Fruit fly (Drosophila melanogaster) whole organism, embryonic: ENCODE measurements around the gene CG16852.

ENCODE experiments used
- Ada2b ChIP-seq: fragments of 200-800 bp; sonication (Bioruptor generic); IDR thresholded peaks from 2 replicates; pipeline ENCODE4 v1.3.6; 2022; ENCODE audit warnings: missing biosample characterization, missing genetic modification characterization
- Atf-2 ChIP-seq: fragments of 200-800 bp; sonication (Bioruptor generic); optimal IDR thresholded peaks from 2 replicates; lab custom pipeline; 2016; ENCODE audit warnings: missing biosample characterization, missing genetic modification characterization
- Bteb2 ChIP-seq: fragments of 200-800 bp; sonication (Bioruptor generic); optimal IDR thresholded peaks from 2 replicates; lab custom pipeline; 2016; ENCODE audit warnings: missing biosample characterization, missing genetic modification characterization
- CG10565 ChIP-seq: fragments of 200-800 bp; sonication (Bioruptor generic); optimal IDR thresholded peaks from 3 replicates; lab custom pipeline; 2016; ENCODE audit warnings: missing biosample characterization, mild to moderate bottlenecking, missing genetic modification characterization
- CG15269 ChIP-seq: fragments of 200-800 bp; sonication (Bioruptor generic); optimal IDR thresholded peaks from 2 replicates; lab custom pipeline; 2018; ENCODE audit warnings: missing biosample characterization, mild to moderate bottlenecking, missing genetic modification characterization, moderate library complexity
- CG16815 ChIP-seq: fragments of 200-800 bp; sonication (Bioruptor generic); optimal IDR thresholded peaks from 3 replicates; lab custom pipeline; 2017; ENCODE audit warnings: missing biosample characterization, mild to moderate bottlenecking, missing genetic modification characterization
- CG17568 ChIP-seq: fragments of 200-800 bp; sonication (Bioruptor generic); optimal IDR thresholded peaks from 2 replicates; lab custom pipeline; 2018; ENCODE audit warnings: missing biosample characterization, mild to moderate bottlenecking, missing genetic modification characterization, moderate library complexity
- CG17612 ChIP-seq: fragments of 200-800 bp; sonication (Bioruptor generic); IDR thresholded peaks from 2 replicates; pipeline ENCODE4 v1.3.6; 2022; ENCODE audit warnings: missing biosample characterization, missing genetic modification characterization
- CG18599 ChIP-seq: fragments of 200-800 bp; sonication (Bioruptor generic); optimal IDR thresholded peaks from 3 replicates; lab custom pipeline; 2017; ENCODE audit warnings: missing biosample characterization, missing genetic modification characterization, mild to moderate bottlenecking, moderate library complexity, missing genetic modification reagents
- CG2678 ChIP-seq: fragments of 200-800 bp; sonication (Bioruptor generic); optimal IDR thresholded peaks from 3 replicates; lab custom pipeline; 2019; ENCODE audit warnings: missing biosample characterization, mild to moderate bottlenecking, missing genetic modification characterization, moderate library complexity
- CG31365 ChIP-seq: fragments of 200-800 bp; sonication (Bioruptor generic); optimal IDR thresholded peaks from 2 replicates; lab custom pipeline; 2018; ENCODE audit warnings: missing biosample characterization, mild to moderate bottlenecking, missing genetic modification characterization
- CG31388 ChIP-seq: fragments of 200-800 bp; sonication (Bioruptor generic); optimal IDR thresholded peaks from 2 replicates; lab custom pipeline; 2016; ENCODE audit warnings: missing biosample characterization, missing genetic modification characterization
- CG32532 ChIP-seq: fragments of 200-800 bp; sonication (Bioruptor generic); IDR thresholded peaks from 2 replicates; pipeline ENCODE4 v1.3.6; 2022; ENCODE audit warnings: missing biosample characterization, missing genetic modification characterization
- CG4707 ChIP-seq: fragments of 200-800 bp; sonication (Bioruptor generic); optimal IDR thresholded peaks from 2 replicates; lab custom pipeline; 2018; ENCODE audit warnings: missing biosample characterization, mild to moderate bottlenecking, missing genetic modification characterization, moderate library complexity
- CG6791 ChIP-seq: fragments of 200-800 bp; sonication (Bioruptor generic); IDR thresholded peaks from 3 replicates; pipeline ENCODE4 v1.3.6; 2022; ENCODE audit warnings: missing biosample characterization, missing genetic modification characterization; ENCODE audit not compliant: partially characterized antibody
- CG8359 ChIP-seq: fragments of 200-800 bp; sonication (Bioruptor generic); optimal IDR thresholded peaks from 2 replicates; lab custom pipeline; 2017; ENCODE audit warnings: missing biosample characterization, mild to moderate bottlenecking, missing genetic modification characterization, borderline replicate concordance
- CG9817 ChIP-seq: fragments of 200-800 bp; sonication (Bioruptor generic); optimal IDR thresholded peaks from 2 replicates; lab custom pipeline; 2018; ENCODE audit warnings: missing biosample characterization, mild to moderate bottlenecking, missing genetic modification characterization, moderate library complexity
- CG9876 ChIP-seq: fragments of 200-800 bp; sonication (Bioruptor generic); optimal IDR thresholded peaks from 2 replicates; lab custom pipeline; 2016; ENCODE audit warnings: missing biosample characterization, missing genetic modification characterization
- Chrac-16 ChIP-seq: fragments of 200-800 bp; sonication (Bioruptor generic); optimal IDR thresholded peaks from 3 replicates; lab custom pipeline; 2016; ENCODE audit warnings: missing biosample characterization, missing genetic modification characterization
- CkIIα-i1 ChIP-seq: fragments of 200-800 bp; sonication (Bioruptor generic); IDR thresholded peaks from 2 replicates; pipeline ENCODE4 v1.3.6; 2022; ENCODE audit warnings: missing biosample characterization, missing genetic modification characterization
- Hmx ChIP-seq: fragments of 200-800 bp; sonication (Bioruptor generic); optimal IDR thresholded peaks from 2 replicates; lab custom pipeline; 2016; ENCODE audit warnings: missing biosample characterization, missing genetic modification characterization
- MESR4 ChIP-seq: fragments of 200-800 bp; sonication (Bioruptor generic); optimal IDR thresholded peaks from 2 replicates; lab custom pipeline; 2018; ENCODE audit warnings: missing biosample characterization, mild to moderate bottlenecking, missing genetic modification characterization, moderate library complexity
- NC2α ChIP-seq: fragments of 200-800 bp; sonication (Bioruptor generic); optimal IDR thresholded peaks from 2 replicates; lab custom pipeline; 2016; ENCODE audit warnings: missing biosample characterization, missing genetic modification characterization
- NFAT ChIP-seq: fragments of 200-800 bp; sonication (Bioruptor generic); IDR thresholded peaks from 2 replicates; pipeline ENCODE4 v1.3.6; 2022; ENCODE audit warnings: missing biosample characterization, missing genetic modification characterization
- Poxn ChIP-seq: fragments of 200-800 bp; sonication (Bioruptor generic); IDR thresholded peaks from 2 replicates; pipeline ENCODE4 v1.3.6; 2022; ENCODE audit warnings: missing biosample characterization, missing genetic modification characterization
- abd-A ChIP-seq: fragments of 200-800 bp; sonication (Bioruptor generic); optimal IDR thresholded peaks from 3 replicates; lab custom pipeline; 2019; ENCODE audit warnings: missing biosample characterization, mild to moderate bottlenecking, missing genetic modification characterization, moderate library complexity
- ase ChIP-seq: fragments of 200-800 bp; sonication (Bioruptor generic); IDR thresholded peaks from 3 replicates; pipeline ENCODE4 v1.3.6; 2022; ENCODE audit warnings: missing biosample characterization, missing genetic modification characterization
- dmrt11E ChIP-seq: fragments of 200-800 bp; sonication (Bioruptor generic); optimal IDR thresholded peaks from 3 replicates; lab custom pipeline; 2018; ENCODE audit warnings: missing biosample characterization, mild to moderate bottlenecking, missing genetic modification characterization, moderate library complexity
- dmrt99B ChIP-seq: fragments of 200-800 bp; sonication (Bioruptor generic); optimal IDR thresholded peaks from 2 replicates; lab custom pipeline; 2018; ENCODE audit warnings: missing biosample characterization, mild to moderate bottlenecking, missing genetic modification characterization, moderate library complexity
- emc ChIP-seq: fragments of 200-800 bp; sonication (Bioruptor generic); optimal IDR thresholded peaks from 2 replicates; lab custom pipeline; 2016; ENCODE audit warnings: missing biosample characterization, missing genetic modification characterization
- en ChIP-seq: fragments of 200-800 bp; sonication (Bioruptor generic); optimal IDR thresholded peaks from 2 replicates; lab custom pipeline; 2016; ENCODE audit warnings: missing biosample characterization, missing genetic modification characterization
- grn ChIP-seq: fragments of 200-800 bp; sonication (Bioruptor generic); optimal IDR thresholded peaks from 3 replicates; lab custom pipeline; 2017; ENCODE audit warnings: missing biosample characterization, missing genetic modification characterization
- inv ChIP-seq: fragments of 200-800 bp; sonication (Bioruptor generic); IDR thresholded peaks from 2 replicates; pipeline ENCODE4 v1.3.6; 2022; ENCODE audit warnings: missing biosample characterization, missing genetic modification characterization; ENCODE audit not compliant: partially characterized antibody
- kay ChIP-seq: fragments of 200-800 bp; sonication (Bioruptor generic); optimal IDR thresholded peaks from 2 replicates; lab custom pipeline; 2016; ENCODE audit warnings: missing biosample characterization, missing genetic modification characterization
- lbe ChIP-seq: fragments of 200-800 bp; sonication (Bioruptor generic); optimal IDR thresholded peaks from 2 replicates; lab custom pipeline; 2016; ENCODE audit warnings: missing biosample characterization, mild to moderate bottlenecking, missing genetic modification characterization
- mam ChIP-seq: fragments of 200-800 bp; sonication (Bioruptor generic); optimal IDR thresholded peaks from 3 replicates; lab custom pipeline; 2016; ENCODE audit warnings: missing biosample characterization, missing genetic modification characterization
- pb ChIP-seq: fragments of 200-800 bp; sonication (Bioruptor generic); optimal IDR thresholded peaks from 3 replicates; lab custom pipeline; 2016; ENCODE audit warnings: missing biosample characterization, missing genetic modification characterization
- phol ChIP-seq: fragments of 200-800 bp; sonication (Bioruptor generic); optimal IDR thresholded peaks from 3 replicates; lab custom pipeline; 2018; ENCODE audit warnings: missing biosample characterization, mild to moderate bottlenecking, missing genetic modification characterization, moderate library complexity
- repo ChIP-seq: fragments of 200-800 bp; sonication (Bioruptor generic); optimal IDR thresholded peaks from 2 replicates; lab custom pipeline; 2016; ENCODE audit warnings: missing biosample characterization, missing genetic modification characterization
- row ChIP-seq: fragments of 200-800 bp; sonication (Bioruptor generic); IDR thresholded peaks from 3 replicates; pipeline ENCODE4 v1.3.6; 2022; ENCODE audit warnings: missing biosample characterization, missing genetic modification characterization
- salm ChIP-seq: fragments of 200-800 bp; sonication (Bioruptor generic); optimal IDR thresholded peaks from 2 replicates; lab custom pipeline; 2018; ENCODE audit warnings: missing biosample characterization, mild to moderate bottlenecking, missing genetic modification characterization
- sug ChIP-seq: fragments of 200-800 bp; optimal IDR thresholded peaks from 2 replicates; lab custom pipeline; 2019; ENCODE audit warnings: missing biosample characterization, mild to moderate bottlenecking, missing genetic modification characterization, moderate library complexity
- tx ChIP-seq: fragments of 200-800 bp; sonication (Bioruptor generic); optimal IDR thresholded peaks from 2 replicates; lab custom pipeline; 2016; ENCODE audit warnings: missing biosample characterization, missing genetic modification characterization
- zen2 ChIP-seq: fragments of 200-800 bp; sonication (Bioruptor generic); IDR thresholded peaks from 3 replicates; pipeline ENCODE4 v1.3.6; 2022; ENCODE audit warnings: missing biosample characterization, missing genetic modification characterization; ENCODE audit not compliant: partially characterized antibody
- zfh2 ChIP-seq: fragments of 200-800 bp; sonication (Bioruptor generic); optimal IDR thresholded peaks from 2 replicates; lab custom pipeline; 2016; ENCODE audit warnings: missing biosample characterization, missing genetic modification characterization

CG16852 gene

dm6 chr2L:13545678-13546077 lies 5.1 kb downstream of the CG16852 start (continued):
- TF ChIP-seq en (GFP tag; lab: Kevin White, UChicago): no peak

dm6 chr2L:13547738-13548726 lies 7.5 kb downstream of the CG16852 start:
- no peak for TF ChIP-seq NC2α (GFP tag; lab: Kevin White, UChicago)
- TF ChIP-seq mam: peak; percentile 69
- peak; percentile 72 for TF ChIP-seq CG2678 (tag; lab: Kevin White, UChicago)
- peak; percentile 51 for TF ChIP-seq zfh2
- TF ChIP-seq CG9817: peak; percentile 33
- TF ChIP-seq CG16815: peak; percentile 68
- TF ChIP-seq CG6791 (GFP tag; lab: Robert Waterston, UW): peak; percentile 52; the same call in 2 of the 3 replicates
- TF ChIP-seq tx (GFP tag; lab: Kevin White, UChicago): peak; percentile 19
- no peak for TF ChIP-seq ase
- TF ChIP-seq Poxn (GFP tag; lab: Robert Waterston, UW): no peak
- TF ChIP-seq CG18599 (GFP tag; lab: Kevin White, UChicago): peak; percentile 82
- no peak for TF ChIP-seq MESR4 (GFP tag; lab: Kevin White, UChicago)
- no peak for TF ChIP-seq CG17568 (GFP tag; lab: Kevin White, UChicago)
- peak; percentile 53 for TF ChIP-seq CG15269 (tag; lab: Kevin White, UChicago)
- peak; percentile 1 for TF ChIP-seq repo (GFP tag; lab: Kevin White, UChicago)
- TF ChIP-seq Bteb2: peak; percentile 10
- TF ChIP-seq Chrac-16: peak; percentile 40
- peak; percentile 29 for TF ChIP-seq pb (GFP tag; lab: Kevin White, UChicago)
- TF ChIP-seq lbe: no peak
- TF ChIP-seq emc (GFP tag; lab: Kevin White, UChicago): no peak
- TF ChIP-seq row (GFP tag; lab: Robert Waterston, UW): peak; percentile 73
- TF ChIP-seq CG4707: no peak
- TF ChIP-seq inv (GFP tag; lab: Robert Waterston, UW): no peak; the same call in 1 of the 2 replicates
- peak; percentile 49 for TF ChIP-seq phol
- TF ChIP-seq NFAT: peak; percentile 34
- no peak for TF ChIP-seq CG17612
- peak; percentile 30 for TF ChIP-seq kay (GFP tag; lab: Kevin White, UChicago)
- TF ChIP-seq dmrt99B (tag; lab: Kevin White, UChicago): peak; percentile 57
- peak; percentile 45 for TF ChIP-seq Hmx (GFP tag; lab: Kevin White, UChicago)
- 0 out of 2 replicates have a peak, but pooled peaks have one; percentile 39 for TF ChIP-seq CG32532 (GFP tag; lab: Robert Waterston, UW)
- no peak for TF ChIP-seq CG31388 (GFP tag; lab: Kevin White, UChicago)
- TF ChIP-seq dmrt11E (tag; lab: Kevin White, UChicago): peak; percentile 58
- TF ChIP-seq Atf-2: peak; percentile 39
- TF ChIP-seq CG9876 (GFP tag; lab: Kevin White, UChicago): peak; percentile 35
- TF ChIP-seq abd-A (tag; lab: Kevin White, UChicago): peak; percentile 92
- TF ChIP-seq sug (tag; lab: Kevin White, UChicago): peak; percentile 52
- TF ChIP-seq Ada2b (GFP tag; lab: Robert Waterston, UW): 0 out of 2 replicates have a peak, but pooled peaks have one; percentile 21
- TF ChIP-seq grn (GFP tag; lab: Kevin White, UChicago): no peak
- TF ChIP-seq zen2 (GFP tag; lab: Robert Waterston, UW): no peak
- no peak for TF ChIP-seq CG8359 (GFP tag; lab: Kevin White, UChicago)
- no peak for TF ChIP-seq CG10565 (GFP tag; lab: Kevin White, UChicago)
- TF ChIP-seq salm (tag; lab: Kevin White, UChicago): no peak
- no peak for TF ChIP-seq CkIIα-i1 (GFP tag; lab: Robert Waterston, UW)
- TF ChIP-seq CG31365 (tag; lab: Kevin White, UChicago): no peak
